Worm (Caenorhabditis elegans): ENCODE data around the gene T26C5.2.
A peak's percentile ranks its signal among the peaks of the same experiment; 100 is the strongest.

The T26C5.2 gene

DNA sequence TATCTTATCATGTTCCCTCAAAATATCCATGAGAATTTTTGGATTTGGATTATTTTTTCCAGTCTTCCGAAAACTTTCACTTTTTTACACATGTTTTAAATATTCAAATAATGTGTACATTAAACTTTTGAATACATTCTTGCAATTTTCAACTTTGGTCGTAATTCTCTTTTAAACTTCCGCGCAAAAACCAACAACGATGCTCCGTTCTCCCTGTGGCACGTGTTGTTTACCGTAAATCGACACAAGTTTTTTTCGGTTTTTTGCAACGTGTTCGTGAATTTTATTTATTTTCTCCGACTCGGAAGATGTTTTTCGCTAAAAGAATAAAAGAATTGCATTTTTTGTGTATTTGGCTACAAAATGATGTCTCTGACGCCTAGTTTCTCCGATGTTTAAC is 9.8 kb downstream of the T26C5.2 start:
- no peak for TF ChIP-seq cog-1 (tag; optimal IDR thresholded peaks at IDR 0.05)
- TF ChIP-seq tab-1 (GFP tag; IDR thresholded peaks at IDR 0.05): no peak
- no peak for TF ChIP-seq ztf-23 (GFP tag; IDR thresholded peaks at IDR 0.05)
- TF ChIP-seq klf-2 (GFP tag; conservative IDR thresholded peaks at IDR 0.05): no peak
- TF ChIP-seq T22C8.4 (GFP tag; IDR thresholded peaks at IDR 0.05): no peak
- no peak for TF ChIP-seq ztf-29 (GFP tag; IDR thresholded peaks at IDR 0.05)
- TF ChIP-seq flt-1 (GFP tag; IDR thresholded peaks at IDR 0.05): no peak
- no peak for TF ChIP-seq med-1 (GFP tag; optimal IDR thresholded peaks at IDR 0.05; ENCODE audit: insufficient read depth)
- TF ChIP-seq ref-1 (GFP tag; conservative IDR thresholded peaks at IDR 0.05): no peak

DNA sequence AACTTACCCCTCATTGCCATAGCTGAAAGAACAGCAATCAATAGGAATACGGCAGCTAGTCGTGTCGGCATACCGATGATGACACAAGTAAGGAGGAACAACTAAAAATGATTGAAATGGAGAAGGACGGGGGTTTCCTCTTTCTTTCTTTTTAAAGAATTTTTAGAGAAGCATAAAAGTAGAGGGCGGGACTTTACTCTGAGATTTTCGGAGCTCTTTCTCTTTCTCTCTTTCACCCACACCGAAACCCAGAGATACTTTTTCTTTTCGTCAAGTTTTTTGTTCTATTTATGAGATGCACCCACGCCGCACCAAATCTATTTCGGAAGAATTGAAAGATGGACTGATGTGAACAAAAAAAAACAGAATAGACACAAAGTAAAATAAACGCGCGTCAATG is 13.6 kb downstream of the T26C5.2 start, which contains the start of gene T26C5.5:
Gene T26C5.5 (minus strand): TSS at position 101 of the 400 bp plus-strand sequence.
- TF ChIP-seq T22C8.4 (GFP tag; IDR thresholded peaks at IDR 0.05) (no peak), med-1 (GFP tag; optimal IDR thresholded peaks at IDR 0.05; ENCODE audit: insufficient read depth) (no peak), tab-1 (GFP tag; IDR thresholded peaks at IDR 0.05) (no peak), klf-2 (GFP tag; conservative IDR thresholded peaks at IDR 0.05) (no peak), cog-1 (tag; optimal IDR thresholded peaks at IDR 0.05) (no peak), ref-1 (GFP tag; conservative IDR thresholded peaks at IDR 0.05) (no peak)

DNA sequence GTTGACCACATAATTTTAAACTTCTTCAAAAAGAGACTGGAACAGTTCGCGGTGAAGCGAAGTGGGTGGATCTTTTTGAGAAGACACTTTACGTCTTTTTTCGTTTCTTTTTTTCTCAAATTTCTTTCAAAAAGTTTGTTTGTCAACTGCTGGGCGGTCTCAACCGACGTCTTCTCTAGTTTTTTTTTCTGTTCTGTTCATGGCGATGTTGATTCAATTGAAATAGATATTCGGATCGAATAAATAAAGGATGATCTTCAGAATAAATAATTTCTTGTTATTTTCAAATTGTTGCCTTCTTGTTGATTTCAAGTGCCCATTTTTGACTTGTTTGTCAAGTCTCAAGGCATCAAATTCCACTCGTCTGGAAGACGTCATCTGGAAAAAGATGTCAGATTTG is 17.4 kb downstream of the T26C5.2 start, which contains the start of gene T26C5.4:
Gene T26C5.4 (minus strand): TSS at position 101 of the 400 bp plus-strand sequence.
- TF ChIP-seq T22C8.4 (GFP tag; IDR thresholded peaks at IDR 0.05) (no peak), med-1 (GFP tag; optimal IDR thresholded peaks at IDR 0.05; ENCODE audit: insufficient read depth) (no peak), ref-1 (GFP tag; conservative IDR thresholded peaks at IDR 0.05) (no peak), ztf-23 (GFP tag; IDR thresholded peaks at IDR 0.05) (no peak), cog-1 (tag; optimal IDR thresholded peaks at IDR 0.05) (no peak), tab-1 (GFP tag; IDR thresholded peaks at IDR 0.05) (no peak), flt-1 (GFP tag; IDR thresholded peaks at IDR 0.05) (no peak), klf-2 (GFP tag; conservative IDR thresholded peaks at IDR 0.05) (no peak), ztf-29 (GFP tag; IDR thresholded peaks at IDR 0.05) (no peak)

DNA sequence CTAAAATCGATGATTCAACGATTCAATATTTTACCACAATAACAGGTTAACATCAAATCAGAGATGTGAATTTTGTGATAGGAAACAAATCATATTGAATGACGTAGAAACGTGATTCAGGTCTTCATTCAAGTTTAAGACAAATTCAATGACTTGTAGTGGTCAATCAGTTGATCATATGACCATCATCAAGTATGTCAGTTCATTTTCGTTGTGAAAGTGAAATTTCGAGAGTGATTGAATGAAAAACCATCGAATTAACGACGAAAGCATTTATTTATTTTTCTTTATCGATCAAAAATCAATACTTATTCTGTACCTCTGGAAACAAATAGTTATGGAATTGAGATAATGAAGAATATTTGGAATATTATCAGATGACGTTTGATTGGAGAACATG is 18.5 kb downstream of the T26C5.2 start:
- TF ChIP-seq T22C8.4 (GFP tag; IDR thresholded peaks at IDR 0.05) (no peak), flt-1 (GFP tag; IDR thresholded peaks at IDR 0.05) (no peak), ref-1 (GFP tag; conservative IDR thresholded peaks at IDR 0.05) (no peak), klf-2 (GFP tag; conservative IDR thresholded peaks at IDR 0.05) (no peak), med-1 (GFP tag; optimal IDR thresholded peaks at IDR 0.05; ENCODE audit: insufficient read depth) (no peak), ztf-23 (GFP tag; IDR thresholded peaks at IDR 0.05) (no peak), tab-1 (GFP tag; IDR thresholded peaks at IDR 0.05) (no peak), cog-1 (tag; optimal IDR thresholded peaks at IDR 0.05) (no peak), ztf-29 (GFP tag; IDR thresholded peaks at IDR 0.05) (no peak)

DNA sequence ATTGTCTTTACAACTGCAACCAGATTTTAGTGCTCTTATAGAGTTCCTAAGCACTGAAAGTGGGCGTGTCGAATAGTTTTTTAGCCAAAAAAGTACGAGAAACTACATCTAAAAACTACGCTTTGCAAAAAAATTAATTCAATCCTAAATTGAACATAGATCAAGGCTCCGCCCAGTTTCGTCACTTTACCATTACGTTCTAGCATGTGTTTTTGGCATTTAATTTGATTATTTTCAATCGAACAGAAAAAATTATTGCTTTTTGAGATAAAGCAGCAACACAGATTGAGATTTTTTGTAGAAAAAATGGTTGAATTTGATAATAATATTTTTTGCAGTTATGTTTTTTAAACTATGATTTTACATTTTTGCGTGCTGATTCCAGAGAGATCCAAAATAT is 21.2 kb downstream of the T26C5.2 start, which contains the start of gene nlp-82:
Gene nlp-82 (minus strand): TSS at position 101 of the 400 bp plus-strand sequence.
- no peak for TF ChIP-seq cog-1 (tag; optimal IDR thresholded peaks at IDR 0.05)
- TF ChIP-seq T22C8.4 (GFP tag; IDR thresholded peaks at IDR 0.05): no peak
- TF ChIP-seq ztf-23 (GFP tag; IDR thresholded peaks at IDR 0.05): no peak
- TF ChIP-seq ztf-29 (GFP tag; IDR thresholded peaks at IDR 0.05): no peak
- TF ChIP-seq ref-1 (GFP tag; conservative IDR thresholded peaks at IDR 0.05): no peak
- TF ChIP-seq tab-1 (GFP tag; IDR thresholded peaks at IDR 0.05): no peak
- TF ChIP-seq med-1 (GFP tag; optimal IDR thresholded peaks at IDR 0.05; ENCODE audit: insufficient read depth): no peak
- TF ChIP-seq klf-2 (GFP tag; conservative IDR thresholded peaks at IDR 0.05): no peak
- no peak for TF ChIP-seq flt-1 (GFP tag; IDR thresholded peaks at IDR 0.05)

DNA sequence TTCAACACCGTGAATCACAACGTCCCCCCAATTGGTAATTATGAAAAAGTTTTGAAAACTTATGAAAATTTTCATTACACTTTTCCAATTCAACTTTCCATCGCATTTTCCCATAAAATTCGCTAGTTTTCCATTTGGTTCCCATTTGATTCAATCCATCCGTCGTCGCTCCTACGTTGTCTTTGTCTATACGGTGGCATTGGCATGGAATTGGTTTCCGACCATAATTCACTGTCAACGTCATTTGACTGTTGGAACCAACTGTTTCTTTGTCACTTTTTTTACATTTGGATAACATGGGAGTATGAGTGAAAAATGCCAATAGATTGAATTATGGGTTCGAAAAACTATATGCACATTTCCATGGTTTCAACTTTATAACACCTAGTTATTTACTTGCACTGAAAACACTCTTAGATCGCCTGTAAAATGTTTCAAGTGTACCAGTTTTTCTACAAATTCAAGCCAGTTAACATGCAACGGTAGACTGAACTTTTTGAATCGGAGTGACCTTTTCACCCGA is 25.1 kb downstream of the T26C5.2 start:
- TF ChIP-seq ztf-23 (GFP tag; IDR thresholded peaks at IDR 0.05) (no peak), ztf-29 (GFP tag; IDR thresholded peaks at IDR 0.05) (no peak), T22C8.4 (GFP tag; IDR thresholded peaks at IDR 0.05) (0 out of 2 replicates have a peak, but pooled peaks have one; percentile 11), med-1 (GFP tag; optimal IDR thresholded peaks at IDR 0.05; ENCODE audit: insufficient read depth) (no peak), tab-1 (GFP tag; IDR thresholded peaks at IDR 0.05) (no peak), cog-1 (tag; optimal IDR thresholded peaks at IDR 0.05) (peak; percentile 9), ref-1 (GFP tag; conservative IDR thresholded peaks at IDR 0.05) (no peak), flt-1 (GFP tag; IDR thresholded peaks at IDR 0.05) (peak; percentile 52), klf-2 (GFP tag; conservative IDR thresholded peaks at IDR 0.05) (no peak)

DNA sequence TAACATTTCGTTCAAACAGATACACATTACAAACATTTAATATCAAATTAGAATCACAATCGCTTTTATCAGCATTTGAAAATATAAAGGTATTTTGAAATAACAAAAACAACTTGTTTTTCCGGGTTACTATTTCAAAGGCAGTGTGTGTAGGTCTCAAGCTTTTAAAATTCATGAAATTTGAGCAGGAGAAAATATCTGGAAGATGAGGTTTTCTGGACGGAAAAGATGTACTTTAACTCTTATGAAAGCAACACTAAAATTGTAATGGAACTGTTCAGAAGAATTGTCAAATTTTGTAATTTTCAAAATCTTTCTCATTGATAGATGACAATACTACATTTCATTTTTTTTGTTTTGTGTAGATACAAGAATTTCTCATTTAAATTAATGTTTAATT is 25.5 kb downstream of the T26C5.2 start:
- TF ChIP-seq ztf-23 (GFP tag; IDR thresholded peaks at IDR 0.05) (0 out of 2 replicates have a peak, but pooled peaks have one; percentile 42), klf-2 (GFP tag; conservative IDR thresholded peaks at IDR 0.05) (no peak)

DNA sequence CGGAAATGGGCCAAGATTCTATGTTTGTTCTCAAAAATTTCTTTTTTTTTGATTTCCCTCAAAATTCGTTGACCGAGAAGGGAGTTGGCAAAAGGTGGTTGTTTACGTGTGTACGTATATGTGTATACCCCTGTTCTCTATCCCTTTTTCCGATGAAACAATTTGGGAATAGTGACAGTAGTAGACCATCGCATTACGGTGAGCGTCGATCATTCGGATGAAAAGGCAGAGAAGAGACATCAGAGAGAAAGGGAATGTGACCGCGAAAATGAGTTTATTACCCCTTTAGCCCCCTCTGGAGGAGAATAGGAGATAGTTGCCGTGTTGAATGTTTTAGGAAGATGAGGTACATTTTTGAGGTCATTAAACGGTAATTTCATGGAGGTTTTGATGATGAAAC is 27.0 kb downstream of the T26C5.2 start:
- no peak for TF ChIP-seq T22C8.4 (GFP tag; IDR thresholded peaks at IDR 0.05)
- TF ChIP-seq klf-2 (GFP tag; conservative IDR thresholded peaks at IDR 0.05): no peak
- TF ChIP-seq cog-1 (tag; optimal IDR thresholded peaks at IDR 0.05): no peak
- no peak for TF ChIP-seq ztf-23 (GFP tag; IDR thresholded peaks at IDR 0.05)

DNA sequence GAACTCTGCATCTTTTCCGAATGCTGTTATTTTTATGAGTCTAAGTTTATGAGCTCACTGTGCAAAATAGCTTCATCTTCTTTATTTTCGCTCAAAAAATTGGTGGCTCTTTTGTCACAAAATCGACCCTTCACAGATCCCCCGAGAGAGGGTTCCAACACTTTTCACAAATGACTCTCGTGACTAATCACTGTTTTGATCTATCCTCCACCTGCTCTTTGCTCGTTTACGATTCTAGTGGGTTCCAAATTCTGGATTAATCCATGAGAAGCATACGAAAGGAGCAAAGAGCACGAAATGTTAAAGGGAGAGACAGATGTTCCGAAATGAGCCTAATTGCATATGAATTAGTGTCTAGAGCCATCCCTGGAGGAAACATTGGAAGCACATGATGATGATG is 28.4 kb downstream of the T26C5.2 start:
- TF ChIP-seq ref-1 (GFP tag; conservative IDR thresholded peaks at IDR 0.05) (no peak), ztf-23 (GFP tag; IDR thresholded peaks at IDR 0.05) (no peak), flt-1 (GFP tag; IDR thresholded peaks at IDR 0.05) (no peak), cog-1 (tag; optimal IDR thresholded peaks at IDR 0.05) (no peak), ztf-29 (GFP tag; IDR thresholded peaks at IDR 0.05) (no peak), T22C8.4 (GFP tag; IDR thresholded peaks at IDR 0.05) (no peak), med-1 (GFP tag; optimal IDR thresholded peaks at IDR 0.05; ENCODE audit: insufficient read depth) (no peak), klf-2 (GFP tag; conservative IDR thresholded peaks at IDR 0.05) (no peak), tab-1 (GFP tag; IDR thresholded peaks at IDR 0.05) (no peak)

DNA sequence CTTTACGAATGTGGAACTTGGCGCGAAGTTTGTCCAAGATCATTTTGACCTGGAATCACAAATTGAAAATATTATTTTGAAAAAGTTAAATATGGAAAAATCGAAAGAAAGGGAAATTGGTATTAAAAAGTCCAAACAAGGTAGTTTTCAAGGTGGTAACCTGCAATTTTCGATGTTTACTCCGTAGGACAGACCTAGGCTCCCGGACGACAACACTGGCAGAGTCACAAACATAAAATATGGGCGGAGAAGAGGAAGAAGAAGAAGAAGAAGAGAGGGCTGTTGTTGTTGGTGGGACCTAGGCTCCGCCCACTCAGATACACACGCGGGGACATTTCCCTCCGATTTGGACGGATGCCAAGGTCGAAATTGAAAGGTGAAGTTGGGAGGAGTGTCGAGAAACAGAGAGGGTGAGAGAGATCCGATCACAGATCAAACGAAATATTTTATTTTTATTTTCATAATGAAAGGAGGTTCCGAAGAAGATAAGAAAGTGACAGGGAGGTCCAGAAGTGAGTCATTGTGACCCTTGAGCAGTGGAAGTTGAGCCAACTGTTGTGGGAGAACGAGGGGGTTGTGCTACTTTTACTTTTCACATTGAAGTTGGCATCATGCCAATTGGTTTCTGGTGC is 29.0 kb downstream of the T26C5.2 start, which contains the start of gene aqp-2:
Gene aqp-2 (minus strand): TSS at position 51 of the 632 bp plus-strand sequence.
- TF ChIP-seq ztf-29 (GFP tag; IDR thresholded peaks at IDR 0.05): no peak

Measured in whole organism, midembryonic.